Fruit fly (Drosophila melanogaster): Measurements from ENCODE around the gene CG32847.

- TF ChIP-seq psq (optimal IDR thresholded peaks at IDR 0.05): no peak
- TF ChIP-seq Sin3A (optimal IDR thresholded peaks at IDR 0.05): no peak
- no peak for TF ChIP-seq Myc (optimal IDR thresholded peaks at IDR 0.05)
- TF ChIP-seq ttk (optimal IDR thresholded peaks at IDR 0.05): no peak
- no peak for TF ChIP-seq insv (optimal IDR thresholded peaks at IDR 0.05)
- TF ChIP-seq h (optimal IDR thresholded peaks at IDR 0.05): no peak
These were observed 37.1 kb upstream of the CG32847 start for dm6 chr3L:15084288-15084687.

All from Kc167 (cell line).